Worm (Caenorhabditis elegans) whole organism, L4 larva: ENCODE data around the gene asp-4.

Source experiments
- F10B5.3 ChIP-seq: sonication (generic microtip); optimal IDR thresholded peaks from 2 replicates; lab custom pipeline; 2016; ENCODE audit warnings: mild to moderate bottlenecking, missing genetic modification characterization, missing compliant biosample characterization
- F26F4.8 ChIP-seq: fragments of 200-800 bp; sonication (Bioruptor generic); conservative IDR thresholded peaks from 2 replicates; pipeline ENCODE4 v1.3.6; 2022; ENCODE audit warnings: missing genetic modification characterization, missing compliant biosample characterization
- F37D6.2 ChIP-seq: sonication (generic microtip); optimal IDR thresholded peaks from 2 replicates; lab custom pipeline; 2016; ENCODE audit warnings: mild to moderate bottlenecking, missing genetic modification characterization, missing compliant biosample characterization
- F44E2.7 ChIP-seq: fragments of 200-800 bp; sonication (Bioruptor generic); IDR thresholded peaks from 2 replicates; pipeline ENCODE4 v2.1.2; 2022; ENCODE audit warnings: missing genetic modification characterization, missing compliant biosample characterization
- F49E8.2 ChIP-seq: sonication (generic microtip); optimal IDR thresholded peaks from 2 replicates; lab custom pipeline; 2016; ENCODE audit warnings: missing compliant biosample characterization, mild to moderate bottlenecking, missing genetic modification characterization, borderline replicate concordance
- R02D3.7 ChIP-seq: fragments of 150-350 bp; sonication (generic microtip); optimal IDR thresholded peaks from 3 replicates; lab custom pipeline; 2014; ENCODE audit warnings: missing biosample characterization, missing genetic modification characterization
- T20F7.1 ChIP-seq: fragments of 200-800 bp; sonication (Bioruptor generic); optimal IDR thresholded peaks from 2 replicates; lab custom pipeline; 2018; ENCODE audit warnings: mild to moderate bottlenecking, missing genetic modification characterization, missing compliant biosample characterization
- T26A8.4 ChIP-seq: fragments of 200-800 bp; sonication (Bioruptor generic); IDR thresholded peaks from 2 replicates; pipeline ENCODE4 v1.3.6; 2022; ENCODE audit warnings: missing genetic modification characterization, missing compliant biosample characterization
- Y5F2A.4 ChIP-seq: fragments of 200-800 bp; sonication (Bioruptor generic); optimal IDR thresholded peaks from 2 replicates; lab custom pipeline; 2018; ENCODE audit warnings: mild to moderate bottlenecking, missing genetic modification characterization, missing compliant biosample characterization
- Y75B8A.6 ChIP-seq: fragments of 200-800 bp; sonication (Bioruptor generic); IDR thresholded peaks from 2 replicates; pipeline ENCODE4 v1.3.6; 2022; ENCODE audit warnings: missing genetic modification reagents, missing genetic modification characterization, missing compliant biosample characterization
- ZK337.2 ChIP-seq: fragments of 200-800 bp; sonication (Bioruptor generic); IDR thresholded peaks from 2 replicates; pipeline ENCODE4 v1.3.6; 2022; ENCODE audit warnings: missing genetic modification reagents, missing genetic modification characterization, missing compliant biosample characterization
- aly-2 ChIP-seq: sonication (generic microtip); optimal IDR thresholded peaks from 2 replicates; lab custom pipeline; 2018; ENCODE audit warnings: missing biosample characterization, missing genetic modification characterization
- ama-1 ChIP-seq: fragments of 150-350 bp; optimal IDR thresholded peaks from 2 replicates; lab custom pipeline; 2014; ENCODE audit warnings: inconsistent platforms, mixed read lengths
- arid-1 ChIP-seq: fragments of 200-800 bp; sonication (Bioruptor generic); conservative IDR thresholded peaks from 2 replicates; pipeline ENCODE4 v1.3.6; 2022; ENCODE audit warnings: missing genetic modification reagents, missing genetic modification characterization, missing compliant biosample characterization
- ceh-28 ChIP-seq: fragments of 150-350 bp; optimal IDR thresholded peaks from 2 replicates; lab custom pipeline; 2014; ENCODE audit warnings: missing biosample characterization, missing genetic modification reagents, missing genetic modification characterization
- ceh-32 ChIP-seq: sonication (generic microtip); optimal IDR thresholded peaks from 2 replicates; lab custom pipeline; 2016; ENCODE audit warnings: mild to moderate bottlenecking, missing genetic modification characterization, missing compliant biosample characterization; ENCODE audit not compliant: poor library complexity
- ceh-62 ChIP-seq: sonication (generic microtip); optimal IDR thresholded peaks from 2 replicates; lab custom pipeline; 2017; ENCODE audit warnings: missing biosample characterization, missing genetic modification characterization
- daf-12 ChIP-seq: fragments of 150-350 bp; optimal IDR thresholded peaks from 2 replicates; lab custom pipeline; 2014; ENCODE audit warnings: missing biosample characterization, missing genetic modification reagents, missing genetic modification characterization
- daf-16 ChIP-seq, 3 experiments: sonication (generic microtip); optimal IDR thresholded peaks; 2 replicates each; lab custom pipeline; 2016 to 2017; ENCODE audit warnings: missing genetic modification characterization in 3 of 3, missing genetic modification reagents in 3 of 3, mild to moderate bottlenecking in 2 of 3, missing compliant biosample characterization in 2 of 3, missing biosample characterization in 1 of 3, moderate library complexity in 1 of 3
- daf-8 ChIP-seq: fragments of 200-800 bp; sonication (Bioruptor generic); IDR thresholded peaks from 2 replicates; pipeline ENCODE4 v1.3.6; 2022; ENCODE audit warnings: missing genetic modification characterization, missing compliant biosample characterization
- dmd-6 ChIP-seq: fragments of 200-800 bp; sonication (Bioruptor generic); IDR thresholded peaks from 2 replicates; pipeline ENCODE4 v1.3.6; 2022; ENCODE audit warnings: missing genetic modification reagents, missing genetic modification characterization, missing compliant biosample characterization
- dmd-9 ChIP-seq: fragments of 200-800 bp; sonication (Bioruptor generic); IDR thresholded peaks from 2 replicates; pipeline ENCODE4 v1.3.6; 2022; ENCODE audit warnings: missing genetic modification reagents, missing genetic modification characterization, missing compliant biosample characterization
- duxl-1 ChIP-seq: sonication (generic microtip); optimal IDR thresholded peaks from 2 replicates; lab custom pipeline; 2016; ENCODE audit warnings: mild to moderate bottlenecking, missing genetic modification characterization, moderate library complexity, missing compliant biosample characterization; ENCODE audit not compliant: poor library complexity
- dve-1 ChIP-seq: sonication (generic microtip); optimal IDR thresholded peaks from 2 replicates; lab custom pipeline; 2017; ENCODE audit warnings: antibody characterized with exemption, mild to moderate bottlenecking, missing genetic modification characterization, missing compliant biosample characterization; ENCODE audit not compliant: insufficient read depth
- egl-43 ChIP-seq: fragments of 200-800 bp; sonication (Bioruptor generic); IDR thresholded peaks from 2 replicates; pipeline ENCODE4 v1.3.6; 2022; ENCODE audit warnings: missing genetic modification reagents, missing genetic modification characterization, missing compliant biosample characterization
- fos-1 ChIP-seq: fragments of 150-350 bp; optimal IDR thresholded peaks from 2 replicates; lab custom pipeline; 2014; ENCODE audit warnings: missing biosample characterization, missing genetic modification characterization
- lin-1 ChIP-seq: fragments of 200-800 bp; sonication (Bioruptor generic); IDR thresholded peaks from 2 replicates; pipeline ENCODE4 v1.3.6; 2022; ENCODE audit warnings: missing genetic modification reagents, missing genetic modification characterization, missing compliant biosample characterization
- lin-15B ChIP-seq: fragments of 150-350 bp; sonication (generic microtip); optimal IDR thresholded peaks from 3 replicates; lab custom pipeline; 2014; ENCODE audit warnings: missing biosample characterization, missing genetic modification characterization
- lin-38 ChIP-seq: fragments of 200-800 bp; sonication (Bioruptor generic); IDR thresholded peaks from 2 replicates; pipeline ENCODE4 v1.3.6; 2022; ENCODE audit warnings: missing genetic modification reagents, missing genetic modification characterization, missing compliant biosample characterization
- lin-39 ChIP-seq: fragments of 150-350 bp; optimal IDR thresholded peaks from 2 replicates; lab custom pipeline; 2014; ENCODE audit warnings: missing biosample characterization, missing genetic modification reagents, missing genetic modification characterization
- madf-5 ChIP-seq, 2 experiments: fragments of 200-800 bp; sonication (Bioruptor generic); IDR thresholded peaks; 2 replicates each; pipeline ENCODE4 v1.3.6; 2022; ENCODE audit warnings: missing compliant biosample characterization in 2 of 2, missing genetic modification characterization in 2 of 2
- mdl-1 ChIP-seq, 2 experiments: fragments of 150-350 bp in 1 of 2; sonication (generic microtip) in 1 of 2; optimal IDR thresholded peaks; 2 replicates each; lab custom pipeline; 2014 to 2017; ENCODE audit warnings: missing biosample characterization in 2 of 2, missing genetic modification characterization in 2 of 2
- mdt-29 ChIP-seq: fragments of 200-800 bp; sonication (Bioruptor generic); IDR thresholded peaks from 2 replicates; pipeline ENCODE4 v1.3.6; 2022; ENCODE audit warnings: missing genetic modification reagents, missing genetic modification characterization, missing compliant biosample characterization
- mep-1 ChIP-seq: fragments of 150-350 bp; sonication (generic microtip); optimal IDR thresholded peaks from 3 replicates; lab custom pipeline; 2014; ENCODE audit warnings: missing biosample characterization, missing genetic modification characterization
- mxl-3 ChIP-seq: fragments of 200-800 bp; sonication (Bioruptor generic); optimal IDR thresholded peaks from 2 replicates; lab custom pipeline; 2018; ENCODE audit warnings: mild to moderate bottlenecking, missing genetic modification characterization, missing compliant biosample characterization
- nhr-10 ChIP-seq: fragments of 150-350 bp; optimal IDR thresholded peaks from 2 replicates; lab custom pipeline; 2014; ENCODE audit warnings: missing biosample characterization, missing genetic modification characterization
- nhr-102 ChIP-seq: sonication (generic microtip); optimal IDR thresholded peaks from 2 replicates; lab custom pipeline; 2016; ENCODE audit warnings: mild to moderate bottlenecking, missing genetic modification characterization, moderate library complexity, missing compliant biosample characterization
- nhr-237 ChIP-seq: sonication (generic microtip); optimal IDR thresholded peaks from 2 replicates; lab custom pipeline; 2017; ENCODE audit warnings: missing biosample characterization, missing genetic modification characterization
- nhr-25 ChIP-seq: sonication (generic microtip); optimal IDR thresholded peaks from 2 replicates; lab custom pipeline; 2017; ENCODE audit warnings: missing genetic modification characterization, mild to moderate bottlenecking, missing compliant biosample characterization, antibody characterized with exemption, moderate library complexity, borderline replicate concordance; ENCODE audit not compliant: insufficient read depth
- nhr-28 ChIP-seq: fragments of 150-350 bp; optimal IDR thresholded peaks from 2 replicates; lab custom pipeline; 2014; ENCODE audit warnings: missing biosample characterization, missing genetic modification characterization
- nhr-42 ChIP-seq: fragments of 200-800 bp; sonication (Bioruptor generic); IDR thresholded peaks from 2 replicates; pipeline ENCODE4 v1.3.6; 2022; ENCODE audit warnings: missing genetic modification characterization, missing compliant biosample characterization
- nhr-76 ChIP-seq: fragments of 150-350 bp; optimal IDR thresholded peaks from 2 replicates; lab custom pipeline; 2014; ENCODE audit warnings: missing biosample characterization, missing genetic modification characterization
- nhr-77 ChIP-seq: fragments of 150-350 bp; optimal IDR thresholded peaks from 2 replicates; lab custom pipeline; 2014; ENCODE audit warnings: missing biosample characterization, missing genetic modification characterization
- pha-4 ChIP-seq, 2 experiments: fragments of 150-350 bp in 1 of 2; fragments of 200-800 bp in 1 of 2; sonication (Bioruptor generic) in 1 of 2; IDR thresholded peaks in 1 of 2; optimal IDR thresholded peaks in 1 of 2; 2 replicates each; pipeline versions ENCODE4 v1.3.6 to Lab custom; 2014 to 2022; ENCODE audit warnings: missing genetic modification characterization in 2 of 2, missing genetic modification reagents in 2 of 2, missing biosample characterization in 1 of 2, missing compliant biosample characterization in 1 of 2
- rbr-2 ChIP-seq: sonication (generic microtip); optimal IDR thresholded peaks from 2 replicates; lab custom pipeline; 2016; ENCODE audit warnings: missing genotype, missing genetic modification characterization, missing compliant biosample characterization
- saeg-2 ChIP-seq: fragments of 200-800 bp; sonication (Bioruptor generic); IDR thresholded peaks from 2 replicates; pipeline ENCODE4 v1.3.6; 2022; ENCODE audit warnings: missing genetic modification reagents, missing genetic modification characterization, missing compliant biosample characterization
- set-16 ChIP-seq: fragments of 200-800 bp; sonication (Bioruptor generic); IDR thresholded peaks from 2 replicates; pipeline ENCODE4 v1.3.6; 2022; ENCODE audit warnings: missing genetic modification reagents, missing genetic modification characterization, missing compliant biosample characterization
- spr-1 ChIP-seq: sonication (generic microtip); optimal IDR thresholded peaks from 2 replicates; lab custom pipeline; 2016; ENCODE audit warnings: mild to moderate bottlenecking, missing genetic modification characterization, missing compliant biosample characterization
- vab-7 ChIP-seq: fragments of 200-800 bp; sonication (Bioruptor generic); IDR thresholded peaks from 2 replicates; pipeline ENCODE4 v1.3.6; 2022; ENCODE audit warnings: missing genetic modification reagents, missing genetic modification characterization, missing compliant biosample characterization
- zfp-2 ChIP-seq: sonication (generic microtip); optimal IDR thresholded peaks from 2 replicates; lab custom pipeline; 2016; ENCODE audit warnings: mild to moderate bottlenecking, missing genetic modification characterization, missing compliant biosample characterization
- ztf-11 ChIP-seq: fragments of 150-350 bp; optimal IDR thresholded peaks from 2 replicates; lab custom pipeline; 2014; ENCODE audit warnings: missing biosample characterization, missing genetic modification characterization

asp-4 gene

DNA sequence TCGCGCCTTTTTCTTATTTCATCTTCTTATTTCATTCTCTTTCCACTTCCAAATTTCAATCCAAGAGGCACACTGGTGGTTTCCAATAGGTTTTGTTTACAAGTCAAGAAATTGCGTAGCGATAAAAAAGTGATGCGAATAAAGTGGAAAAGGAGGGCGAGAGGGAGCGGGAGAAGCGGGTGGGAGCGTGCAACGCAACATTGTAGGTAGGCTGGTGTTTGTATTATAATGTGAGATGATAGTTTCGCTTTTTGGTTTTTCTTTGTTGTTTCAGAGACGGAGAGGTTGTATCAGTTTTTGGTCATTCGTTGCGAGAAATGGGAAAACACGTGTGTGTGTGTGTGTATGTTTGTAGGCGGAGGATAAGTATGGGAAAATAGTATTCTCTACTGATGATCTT is 28.9 kb upstream of the asp-4 start:
- TF ChIP-seq daf-16 (GFP tag; optimal IDR thresholded peaks at IDR 0.05; lab: Kevin White, UChicago) (peak in 1 of 2 experiments; percentile 68), daf-16 (tag; optimal IDR thresholded peaks at IDR 0.05; lab: Kevin White, UChicago) (peak; percentile 95), ceh-28 (tag; lab: Kevin White, UChicago) (no peak), madf-5 (GFP tag; IDR thresholded peaks at IDR 0.05; lab: Robert Waterston, UW) (no peak), lin-38 (GFP tag; lab: Robert Waterston, UW) (no peak), fos-1 (tag; lab: Kevin White, UChicago) (no peak), lin-39 (tag; lab: Kevin White, UChicago) (no peak), nhr-42 (GFP tag; lab: Robert Waterston, UW) (0 out of 2 replicates have a peak, but pooled peaks have one; percentile 15), nhr-10 (tag; lab: Kevin White, UChicago) (peak; percentile 86), daf-12 (tag; lab: Kevin White, UChicago) (no peak), egl-43 (GFP tag; lab: Robert Waterston, UW) (no peak), set-16 (GFP tag; lab: Robert Waterston, UW) (no peak), mdt-29 (GFP tag; lab: Robert Waterston, UW) (no peak), dve-1 (tag; lab: Kevin White, UChicago) (peak; percentile 92), R02D3.7 (no peak), nhr-76 (tag; lab: Kevin White, UChicago) (no peak), lin-15B (tag; lab: Kevin White, UChicago) (no peak), F37D6.2 (tag; lab: Kevin White, UChicago) (no peak), ama-1 (lab: Kevin White, UChicago) (no peak), nhr-25 (tag; lab: Kevin White, UChicago) (peak; percentile 53), F49E8.2 (no peak), dmd-6 (GFP tag; lab: Robert Waterston, UW) (peak; percentile 83), Y5F2A.4 (GFP tag; lab: Kevin White, UChicago) (no peak), lin-1 (GFP tag; lab: Robert Waterston, UW) (no peak), mxl-3 (peak; percentile 78), F10B5.3 (tag; lab: Kevin White, UChicago) (no peak), ceh-62 (tag; lab: Kevin White, UChicago) (no peak), vab-7 (GFP tag; lab: Robert Waterston, UW) (no peak), zfp-2 (tag; lab: Kevin White, UChicago) (no peak), daf-8 (no peak), T20F7.1 (GFP tag; lab: Kevin White, UChicago) (no peak), nhr-102 (peak; percentile 28), Y75B8A.6 (no peak), ztf-11 (tag; lab: Kevin White, UChicago) (no peak), mdl-1 (tag; optimal IDR thresholded peaks at IDR 0.05; lab: Kevin White, UChicago) (peak; percentile 38 to 90), rbr-2 (tag; lab: Kevin White, UChicago) (no peak), mep-1 (peak; percentile 78), nhr-237 (tag; lab: Kevin White, UChicago) (no peak), nhr-28 (tag; lab: Kevin White, UChicago) (peak; percentile 95), ceh-32 (no peak), dmd-9 (GFP tag; lab: Robert Waterston, UW) (no peak), nhr-77 (peak; percentile 78), aly-2 (no peak), duxl-1 (no peak), pha-4 (GFP tag; IDR thresholded peaks at IDR 0.05; lab: Robert Waterston, UW) (no peak), pha-4 (tag; optimal IDR thresholded peaks at IDR 0.05; lab: Kevin White, UChicago) (peak; percentile 68), T26A8.4 (no peak), saeg-2 (GFP tag; lab: Robert Waterston, UW) (no peak), ZK337.2 (GFP tag; lab: Robert Waterston, UW) (no peak), F26F4.8 (GFP tag; lab: Robert Waterston, UW) (no peak), arid-1 (GFP tag; lab: Robert Waterston, UW) (0 out of 2 replicates have a peak, but pooled peaks have one; percentile 29), spr-1 (tag; lab: Kevin White, UChicago) (no peak), F44E2.7 (no peak)
